Worm (Caenorhabditis elegans) whole organism, L4 larva: ENCODE results near the gene T11F9.22.

Source experiments
- ceh-28 ChIP-seq: fragments of 150-350 bp; optimal IDR thresholded peaks from 2 replicates; lab custom pipeline; 2014; ENCODE audit warnings: missing biosample characterization, missing genetic modification reagents, missing genetic modification characterization
- ceh-44 ChIP-seq: fragments of 200-800 bp; sonication (Bioruptor generic); IDR thresholded peaks from 2 replicates; pipeline ENCODE4 v1.3.6; 2022; ENCODE audit warnings: missing genetic modification reagents, missing genetic modification characterization, missing compliant biosample characterization
- egl-27 ChIP-seq: sonication (generic microtip); optimal IDR thresholded peaks from 3 replicates; lab custom pipeline; 2017; ENCODE audit warnings: missing biosample characterization, missing genetic modification reagents, missing genetic modification characterization
- mxl-2 ChIP-seq: fragments of 200-800 bp; sonication (Bioruptor generic); conservative IDR thresholded peaks from 2 replicates; pipeline ENCODE4 v1.3.6; 2022; ENCODE audit warnings: missing genetic modification reagents, missing genetic modification characterization, missing compliant biosample characterization
- nhr-237 ChIP-seq: sonication (generic microtip); optimal IDR thresholded peaks from 2 replicates; lab custom pipeline; 2017; ENCODE audit warnings: missing biosample characterization, missing genetic modification characterization
- snpc-4 ChIP-seq: fragments of 150-350 bp; optimal IDR thresholded peaks from 2 replicates; lab custom pipeline; 2014; ENCODE audit warnings: missing biosample characterization, missing genetic modification characterization
- unc-39 ChIP-seq: sonication (generic microtip); optimal IDR thresholded peaks from 2 replicates; lab custom pipeline; 2017; ENCODE audit warnings: missing biosample characterization, missing genetic modification characterization
- zip-11 ChIP-seq: fragments of 200-800 bp; sonication (Bioruptor generic); IDR thresholded peaks from 2 replicates; pipeline ENCODE4 v1.3.6; 2022; ENCODE audit warnings: missing genetic modification characterization, missing compliant biosample characterization
- zip-2 ChIP-seq: fragments of 150-350 bp; optimal IDR thresholded peaks from 2 replicates; lab custom pipeline; 2014; ENCODE audit warnings: missing biosample characterization, missing genetic modification characterization

DNA sequence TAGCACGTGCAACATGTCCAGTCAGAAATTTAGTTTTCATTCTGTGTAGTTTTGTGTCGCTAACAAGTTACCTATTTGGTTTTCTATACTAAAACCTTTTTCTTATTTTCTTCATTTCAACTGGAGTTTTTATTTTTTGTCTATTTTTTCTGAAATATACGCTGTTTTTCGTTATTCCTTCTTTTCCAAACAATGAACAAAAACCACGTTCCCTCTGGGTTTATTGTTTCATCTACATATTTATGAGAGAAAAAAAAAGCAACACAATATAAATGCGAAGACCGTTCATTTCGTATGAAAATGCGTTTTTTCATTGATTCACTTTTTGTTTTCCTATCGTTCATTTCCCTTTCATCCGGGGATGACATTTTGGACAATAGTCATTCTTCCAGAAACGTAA, at the start of gene T11F9.22:
- TF ChIP-seq egl-27 (tag; lab: Kevin White, UChicago) (no peak), snpc-4 (tag; lab: Kevin White, UChicago) (no peak), mxl-2 (GFP tag; lab: Robert Waterston, UW) (no peak), zip-2 (tag; lab: Kevin White, UChicago) (no peak), ceh-28 (no peak), ceh-44 (GFP tag; lab: Robert Waterston, UW) (no peak), nhr-237 (no peak), unc-39 (tag; lab: Kevin White, UChicago) (no peak), zip-11 (GFP tag; lab: Robert Waterston, UW) (no peak)
